Worm (Caenorhabditis elegans) whole organism, midembryonic: Measurements from ENCODE around the gene C33A12.4.

Source experiments
- T22C8.4 ChIP-seq: fragments of 200-800 bp; sonication (Bioruptor generic); IDR thresholded peaks from 2 replicates; pipeline ENCODE4 v1.3.6; 2022; ENCODE audit warnings: missing genetic modification characterization, missing compliant biosample characterization
- cog-1 ChIP-seq: sonication (generic microtip); optimal IDR thresholded peaks from 2 replicates; lab custom pipeline; 2016; ENCODE audit warnings: missing genetic modification characterization, missing compliant biosample characterization
- flt-1 ChIP-seq: fragments of 200-800 bp; sonication (Bioruptor generic); IDR thresholded peaks from 2 replicates; pipeline ENCODE4 v1.3.6; 2022; ENCODE audit warnings: missing genetic modification characterization, missing compliant biosample characterization
- klf-2 ChIP-seq: fragments of 200-800 bp; sonication (Bioruptor generic); conservative IDR thresholded peaks from 2 replicates; pipeline ENCODE4 v1.3.6; 2022; ENCODE audit warnings: missing genetic modification reagents, missing genetic modification characterization, missing compliant biosample characterization
- med-1 ChIP-seq: sonication (generic microtip); optimal IDR thresholded peaks from 2 replicates; lab custom pipeline; 2017; ENCODE audit warnings: missing genetic modification characterization, mild to moderate bottlenecking, missing compliant biosample characterization, antibody characterized with exemption, missing genetic modification reagents; ENCODE audit not compliant: insufficient read depth
- ref-1 ChIP-seq: fragments of 200-800 bp; sonication (Bioruptor generic); conservative IDR thresholded peaks from 2 replicates; pipeline ENCODE4 v1.3.6; 2022; ENCODE audit warnings: missing genetic modification reagents, missing genetic modification characterization, missing compliant biosample characterization
- tab-1 ChIP-seq: fragments of 200-800 bp; sonication (Bioruptor generic); IDR thresholded peaks from 2 replicates; pipeline ENCODE4 v1.3.6; 2022; ENCODE audit warnings: missing genetic modification characterization, missing compliant biosample characterization
- ztf-23 ChIP-seq: fragments of 200-800 bp; sonication (Bioruptor generic); IDR thresholded peaks from 2 replicates; pipeline ENCODE4 v1.3.6; 2022; ENCODE audit warnings: missing genetic modification reagents, missing genetic modification characterization, missing compliant biosample characterization
- ztf-29 ChIP-seq: fragments of 200-800 bp; sonication (Bioruptor generic); IDR thresholded peaks from 2 replicates; pipeline ENCODE4 v1.3.6; 2022; ENCODE audit warnings: missing genetic modification reagents, missing genetic modification characterization, missing compliant biosample characterization

Gene C33A12.4

ce11 chrIV:9529647-9530046 is 19.3 kb upstream of the C33A12.4 start, which contains the start of gene elo-7:
Gene elo-7 (plus strand): TSS chrIV:9529947.
- TF ChIP-seq tab-1 (GFP tag; lab: Robert Waterston, UW) (no peak), med-1 (GFP tag; lab: Kevin White, UChicago) (no peak), ztf-29 (GFP tag; lab: Robert Waterston, UW) (no peak), cog-1 (tag; lab: Kevin White, UChicago) (no peak), flt-1 (GFP tag; lab: Robert Waterston, UW) (no peak), ztf-23 (GFP tag; lab: Robert Waterston, UW) (no peak), ref-1 (GFP tag; lab: Robert Waterston, UW) (no peak), T22C8.4 (GFP tag; lab: Robert Waterston, UW) (no peak)

ce11 chrIV:9527002-9527401 is 16.6 kb upstream of the C33A12.4 start:
- TF ChIP-seq klf-2 (GFP tag; lab: Robert Waterston, UW) = no peak
- TF ChIP-seq ztf-29 (GFP tag; lab: Robert Waterston, UW) = no peak

DNA sequence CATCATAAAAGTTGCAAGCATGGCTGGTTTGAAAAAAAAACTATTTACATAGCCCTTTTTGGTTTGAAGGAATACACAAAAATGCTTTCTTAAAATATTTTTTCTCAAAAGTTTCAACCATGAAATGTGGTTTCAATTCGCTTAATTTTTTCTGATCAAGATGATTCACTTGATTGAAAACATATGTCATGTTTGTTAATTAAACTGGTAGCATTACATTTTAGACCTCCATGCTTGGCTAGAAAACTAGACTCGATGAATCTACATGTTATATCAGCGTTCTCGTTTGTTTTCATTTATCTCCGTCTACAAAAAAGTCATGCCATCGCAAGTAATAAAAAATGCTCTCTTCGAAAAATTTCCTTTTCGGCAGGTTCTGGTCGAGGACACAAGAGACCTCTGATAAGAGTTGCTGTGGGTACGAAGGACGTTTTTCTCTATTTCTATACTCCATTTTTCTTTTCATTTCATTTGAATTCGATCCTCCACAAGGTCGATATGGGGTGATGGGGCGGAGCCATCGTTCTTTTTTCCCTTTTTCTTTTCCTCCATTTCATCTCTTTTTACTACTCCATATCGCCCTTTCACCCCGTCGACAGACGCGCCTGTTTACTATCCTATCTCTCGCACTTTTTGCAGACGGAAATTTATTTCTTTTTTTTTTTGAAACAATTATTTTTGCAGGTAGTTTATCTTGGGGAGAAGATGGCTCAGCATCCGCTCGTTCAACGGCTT is 15.5 kb upstream of the C33A12.4 start, which contains the start of gene elo-1:
elo-1 (plus strand) TSS at position 685 of the 735 bp plus-strand sequence.
- TF ChIP-seq cog-1 (tag; lab: Kevin White, UChicago) (no peak), T22C8.4 (GFP tag; lab: Robert Waterston, UW) (no peak), med-1 (GFP tag; lab: Kevin White, UChicago) (no peak), flt-1 (GFP tag; lab: Robert Waterston, UW) (no peak), ref-1 (GFP tag; lab: Robert Waterston, UW) (no peak), klf-2 (GFP tag; lab: Robert Waterston, UW) (no peak), ztf-29 (GFP tag; lab: Robert Waterston, UW) (no peak)

DNA sequence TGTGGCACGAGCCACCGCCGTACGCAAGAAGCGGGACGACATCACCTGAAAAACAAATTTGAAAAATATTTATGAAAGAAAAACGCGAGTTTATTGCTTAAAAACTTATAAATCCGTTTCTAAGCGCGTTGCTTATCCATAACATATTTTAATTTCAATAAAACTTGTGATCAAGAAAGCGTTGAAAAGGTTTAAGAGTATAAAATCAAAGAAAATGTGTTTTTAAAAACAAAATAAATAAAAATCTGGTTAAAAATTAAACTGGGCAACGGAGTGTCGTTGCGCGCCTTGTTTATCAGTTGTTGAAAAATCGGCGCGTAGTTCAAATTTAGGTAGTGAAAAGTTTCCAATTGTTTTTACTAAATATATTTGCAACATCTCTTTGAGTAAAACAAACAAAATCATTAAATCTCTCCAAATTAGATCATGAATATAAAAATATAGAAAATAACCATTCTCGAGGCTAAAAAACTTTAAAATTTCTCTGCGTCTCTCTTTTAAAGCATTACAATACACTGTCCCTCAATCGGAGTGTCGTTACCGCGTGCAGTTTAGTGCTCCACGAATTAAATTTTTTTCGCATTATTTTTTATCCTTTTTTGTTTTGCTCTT is 14.6 kb upstream of the C33A12.4 start, which contains the start of gene ndua-5:
ndua-5 (minus strand) TSS at position 51 of the 612 bp plus-strand sequence.
- TF ChIP-seq cog-1 (tag; lab: Kevin White, UChicago) (no peak), T22C8.4 (GFP tag; lab: Robert Waterston, UW) (no peak), ref-1 (GFP tag; lab: Robert Waterston, UW) (no peak), tab-1 (GFP tag; lab: Robert Waterston, UW) (no peak), med-1 (GFP tag; lab: Kevin White, UChicago) (no peak), ztf-29 (GFP tag; lab: Robert Waterston, UW) (no peak), klf-2 (GFP tag; lab: Robert Waterston, UW) (no peak), ztf-23 (GFP tag; lab: Robert Waterston, UW) (no peak), flt-1 (GFP tag; lab: Robert Waterston, UW) (no peak)

- TF ChIP-seq klf-2 (GFP tag; lab: Robert Waterston, UW) (no peak), ref-1 (GFP tag; lab: Robert Waterston, UW) (no peak), med-1 (GFP tag; lab: Kevin White, UChicago) (no peak), ztf-23 (GFP tag; lab: Robert Waterston, UW) (no peak), cog-1 (tag; lab: Kevin White, UChicago) (no peak), flt-1 (GFP tag; lab: Robert Waterston, UW) (no peak), T22C8.4 (GFP tag; lab: Robert Waterston, UW) (no peak), ztf-29 (GFP tag; lab: Robert Waterston, UW) (no peak), tab-1 (GFP tag; lab: Robert Waterston, UW) (no peak)
These were observed 12.8 kb upstream of the C33A12.4 start for ce11 chrIV:9523139-9523538.

ce11 chrIV:9520629-9521028 is 10.3 kb upstream of the C33A12.4 start:
- no peak for TF ChIP-seq klf-2 (GFP tag; lab: Robert Waterston, UW)
- TF ChIP-seq ref-1 (GFP tag; lab: Robert Waterston, UW) = no peak
- no peak for TF ChIP-seq med-1 (GFP tag; lab: Kevin White, UChicago)
- TF ChIP-seq tab-1 (GFP tag; lab: Robert Waterston, UW) = no peak
- no peak for TF ChIP-seq cog-1 (tag; lab: Kevin White, UChicago)
- no peak for TF ChIP-seq flt-1 (GFP tag; lab: Robert Waterston, UW)
- no peak for TF ChIP-seq ztf-29 (GFP tag; lab: Robert Waterston, UW)
- no peak for TF ChIP-seq ztf-23 (GFP tag; lab: Robert Waterston, UW)
- TF ChIP-seq T22C8.4 (GFP tag; lab: Robert Waterston, UW) = no peak

DNA sequence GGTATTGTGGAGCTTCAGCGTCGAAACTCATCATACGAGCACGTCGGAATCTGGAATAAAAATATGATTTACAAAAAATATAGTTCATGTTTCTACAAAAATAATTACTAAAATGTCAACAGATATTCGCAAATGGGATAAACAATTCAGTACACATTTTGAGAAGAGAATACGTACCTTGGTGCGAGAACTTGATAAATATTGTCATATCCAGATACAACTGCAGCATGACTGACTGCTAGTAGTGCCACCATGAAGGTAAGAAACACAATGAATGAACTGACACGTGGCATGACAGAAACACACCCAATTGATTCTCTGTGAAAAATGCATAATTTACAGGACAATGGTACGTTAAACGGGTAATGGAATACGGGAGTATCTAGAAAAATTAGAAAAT is 8.2 kb upstream of the C33A12.4 start, which contains the start of gene nlp-35:
nlp-35 (minus strand) TSS at position 319 of the 400 bp plus-strand sequence.
- TF ChIP-seq cog-1 (tag; lab: Kevin White, UChicago) (no peak), klf-2 (GFP tag; lab: Robert Waterston, UW) (no peak), ztf-23 (GFP tag; lab: Robert Waterston, UW) (no peak), med-1 (GFP tag; lab: Kevin White, UChicago) (no peak), tab-1 (GFP tag; lab: Robert Waterston, UW) (no peak), ref-1 (GFP tag; lab: Robert Waterston, UW) (no peak), ztf-29 (GFP tag; lab: Robert Waterston, UW) (no peak), flt-1 (GFP tag; lab: Robert Waterston, UW) (no peak), T22C8.4 (GFP tag; lab: Robert Waterston, UW) (no peak)

DNA sequence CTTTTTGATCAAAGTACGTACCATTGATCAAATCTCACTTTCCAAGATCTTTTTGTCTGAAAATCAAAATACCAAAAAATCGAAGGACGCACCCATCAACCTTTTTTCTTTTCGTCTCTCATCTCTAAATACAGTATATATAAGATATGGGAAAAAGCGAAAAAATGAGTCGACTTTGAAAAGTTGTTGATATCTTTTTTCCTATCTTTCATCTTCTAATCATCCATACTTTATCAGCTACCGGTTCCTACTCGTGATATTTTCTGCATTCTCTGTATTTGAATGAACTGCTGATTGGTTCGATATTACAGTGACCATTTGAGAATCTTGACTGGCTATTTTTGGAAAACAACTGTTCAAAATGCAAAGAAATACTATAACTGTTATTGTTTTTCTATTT is 6.5 kb upstream of the C33A12.4 start, which contains the start of gene C33A12.19:
C33A12.19 (plus strand) TSS at position 169 of the 400 bp plus-strand sequence.
- TF ChIP-seq flt-1 (GFP tag; lab: Robert Waterston, UW) (no peak), ztf-29 (GFP tag; lab: Robert Waterston, UW) (no peak), klf-2 (GFP tag; lab: Robert Waterston, UW) (no peak), tab-1 (GFP tag; lab: Robert Waterston, UW) (no peak), ztf-23 (GFP tag; lab: Robert Waterston, UW) (no peak), T22C8.4 (GFP tag; lab: Robert Waterston, UW) (no peak), cog-1 (tag; lab: Kevin White, UChicago) (no peak), med-1 (GFP tag; lab: Kevin White, UChicago) (no peak), ref-1 (GFP tag; lab: Robert Waterston, UW) (no peak)
